Fruit fly (Drosophila melanogaster): ENCODE data around the gene CG13048.

Gene CG13048

DNA sequence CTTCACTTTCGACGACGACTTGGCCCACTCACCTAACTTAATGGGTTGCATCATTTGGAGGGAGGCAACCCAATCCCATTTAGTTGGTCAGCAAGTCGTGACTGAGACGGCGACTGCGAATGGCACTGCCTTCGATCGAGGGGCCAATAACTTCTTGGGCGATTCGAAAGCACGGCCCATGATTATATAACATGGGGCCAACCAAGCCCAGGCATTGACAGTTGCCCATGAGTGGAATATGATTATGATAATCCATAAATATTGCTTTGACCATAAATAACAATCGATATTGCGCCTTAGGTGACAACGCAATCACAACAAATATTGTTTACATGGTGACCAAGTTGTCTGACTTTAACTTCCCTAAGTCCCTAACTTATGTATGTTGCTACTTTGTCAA is at the start of gene CG13048:
Gene CG13048 (minus strand): TSS at position 101 of the 400 bp plus-strand sequence.
- 0 out of 2 replicates have a peak, but pooled peaks have one; percentile 16 for TF ChIP-seq CG10348 (GFP tag; IDR thresholded peaks at IDR 0.05)
- no peak for TF ChIP-seq D1 (tag; optimal IDR thresholded peaks at IDR 0.05)

DNA sequence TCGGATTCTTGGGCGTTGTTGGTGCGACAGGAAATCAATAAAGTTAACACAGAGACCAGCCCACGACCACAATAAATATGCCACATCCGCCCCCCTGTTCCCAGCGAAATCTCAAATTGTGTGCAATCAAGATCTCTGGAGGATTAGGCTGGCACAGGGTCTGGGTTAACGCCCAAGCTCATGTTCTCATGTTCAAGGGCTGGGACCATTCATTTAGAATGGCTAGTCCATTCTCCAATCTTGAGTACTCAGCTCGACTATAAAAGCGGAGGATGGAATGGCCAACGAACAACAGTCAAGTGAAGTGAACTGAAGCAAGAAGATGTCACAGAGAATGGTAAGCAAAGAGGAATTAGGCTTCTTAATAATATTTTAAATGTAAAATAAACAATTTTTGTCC is 49.3 kb upstream of the CG13048 start, which contains the start of gene CG13056:
Gene CG13056 (plus strand): TSS at position 301 of the 400 bp plus-strand sequence.
- TF ChIP-seq CG34367 (tag; optimal IDR thresholded peaks at IDR 0.05) (no peak), rn (GFP tag; IDR thresholded peaks at IDR 0.05) (no peak), CG8159 (tag; optimal IDR thresholded peaks at IDR 0.05) (no peak), CG14655 (GFP tag; optimal IDR thresholded peaks at IDR 0.05) (no peak), Pif1A (GFP tag; optimal IDR thresholded peaks at IDR 0.05) (no peak), Pif1B (GFP tag; optimal IDR thresholded peaks at IDR 0.05) (no peak), Snoo (tag; optimal IDR thresholded peaks at IDR 0.05) (no peak), CG10348 (GFP tag; IDR thresholded peaks at IDR 0.05) (no peak), CG12605 (GFP tag; IDR thresholded peaks at IDR 0.05) (no peak), CG8301 (tag; optimal IDR thresholded peaks at IDR 0.05) (no peak), EcR (GFP tag; optimal IDR thresholded peaks at IDR 0.05) (no peak), gl (tag; optimal IDR thresholded peaks at IDR 0.05) (no peak), CG9948 (tag; optimal IDR thresholded peaks at IDR 0.05) (no peak), CG32121 (GFP tag; IDR thresholded peaks at IDR 0.05) (no peak), fd96Ca (GFP tag; IDR thresholded peaks at IDR 0.05) (no peak), CG13204 (GFP tag; optimal IDR thresholded peaks at IDR 0.05) (no peak)

- TF ChIP-seq CG9948 (tag; optimal IDR thresholded peaks at IDR 0.05), result no peak
- TF ChIP-seq CG8159 (tag; optimal IDR thresholded peaks at IDR 0.05), result no peak
Measured at dm6 chr3L:16331633-16332032, 47.9 kb upstream of the CG13048 start, which contains the start of gene retinin. Gene retinin (plus strand): TSS chr3L:16331933.

- TF ChIP-seq CG8159 (tag; optimal IDR thresholded peaks at IDR 0.05) (no peak), CG10348 (GFP tag; IDR thresholded peaks at IDR 0.05) (no peak), CG12605 (GFP tag; IDR thresholded peaks at IDR 0.05) (no peak), EcR (GFP tag; optimal IDR thresholded peaks at IDR 0.05) (no peak), CG4496 (GFP tag; IDR thresholded peaks at IDR 0.05) (no peak), rn (GFP tag; IDR thresholded peaks at IDR 0.05) (no peak), CG32121 (GFP tag; IDR thresholded peaks at IDR 0.05) (no peak), CG15710 (tag; optimal IDR thresholded peaks at IDR 0.05) (no peak), Pif1A (GFP tag; optimal IDR thresholded peaks at IDR 0.05) (no peak), CG17806 (tag; optimal IDR thresholded peaks at IDR 0.05) (no peak), CG9948 (tag; optimal IDR thresholded peaks at IDR 0.05) (no peak)
Measured at dm6 chr3L:16330740-16331139, 47.0 kb upstream of the CG13048 start, which contains the start of gene CG33060. Gene CG33060 (plus strand): TSS chr3L:16331040.

DNA sequence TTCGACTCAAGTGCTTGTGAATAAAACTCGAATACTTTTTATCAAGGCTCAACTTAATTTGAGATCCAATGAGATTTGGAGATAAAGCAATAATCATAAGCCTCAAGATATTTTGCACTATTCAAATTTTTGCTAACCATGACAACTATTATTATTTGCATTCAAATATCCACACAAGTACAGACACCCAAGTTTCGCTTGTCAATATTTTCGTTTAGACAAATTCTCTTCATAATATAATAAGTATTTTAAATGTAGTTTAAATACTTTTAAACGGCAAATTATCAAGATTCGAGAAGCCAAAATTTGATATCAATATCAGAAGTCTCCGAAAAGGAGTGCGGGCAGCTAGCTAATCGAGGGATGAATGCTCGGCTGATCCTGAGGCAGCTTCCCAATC is 45.8 kb upstream of the CG13048 start, which contains the start of gene CG33061:
Gene CG33061 (plus strand): TSS at position 301 of the 400 bp plus-strand sequence.
- TF ChIP-seq CG8301 (tag; optimal IDR thresholded peaks at IDR 0.05), result no peak
- TF ChIP-seq CG8159 (tag; optimal IDR thresholded peaks at IDR 0.05), result no peak
- no peak for TF ChIP-seq gl (tag; optimal IDR thresholded peaks at IDR 0.05)
- no peak for TF ChIP-seq D1 (tag; optimal IDR thresholded peaks at IDR 0.05)
- TF ChIP-seq CG12605 (GFP tag; IDR thresholded peaks at IDR 0.05), result no peak
- TF ChIP-seq CG4496 (GFP tag; IDR thresholded peaks at IDR 0.05), result no peak
- TF ChIP-seq CG15710 (tag; optimal IDR thresholded peaks at IDR 0.05), result no peak
- TF ChIP-seq Snoo (tag; optimal IDR thresholded peaks at IDR 0.05), result no peak
- no peak for TF ChIP-seq CG34367 (tag; optimal IDR thresholded peaks at IDR 0.05)
- no peak for TF ChIP-seq CG17806 (tag; optimal IDR thresholded peaks at IDR 0.05)
- no peak for TF ChIP-seq CG14655 (GFP tag; optimal IDR thresholded peaks at IDR 0.05)
- TF ChIP-seq fd96Ca (GFP tag; IDR thresholded peaks at IDR 0.05), result no peak
- no peak for TF ChIP-seq Pif1A (GFP tag; optimal IDR thresholded peaks at IDR 0.05)
- no peak for TF ChIP-seq EcR (GFP tag; optimal IDR thresholded peaks at IDR 0.05)
- no peak for TF ChIP-seq CG32121 (GFP tag; IDR thresholded peaks at IDR 0.05)
- TF ChIP-seq Pif1B (GFP tag; optimal IDR thresholded peaks at IDR 0.05), result no peak
- no peak for TF ChIP-seq Ets98B (GFP tag; IDR thresholded peaks at IDR 0.05)
- TF ChIP-seq CG13204 (GFP tag; optimal IDR thresholded peaks at IDR 0.05), result no peak
- TF ChIP-seq CG9948 (tag; optimal IDR thresholded peaks at IDR 0.05), result no peak

DNA sequence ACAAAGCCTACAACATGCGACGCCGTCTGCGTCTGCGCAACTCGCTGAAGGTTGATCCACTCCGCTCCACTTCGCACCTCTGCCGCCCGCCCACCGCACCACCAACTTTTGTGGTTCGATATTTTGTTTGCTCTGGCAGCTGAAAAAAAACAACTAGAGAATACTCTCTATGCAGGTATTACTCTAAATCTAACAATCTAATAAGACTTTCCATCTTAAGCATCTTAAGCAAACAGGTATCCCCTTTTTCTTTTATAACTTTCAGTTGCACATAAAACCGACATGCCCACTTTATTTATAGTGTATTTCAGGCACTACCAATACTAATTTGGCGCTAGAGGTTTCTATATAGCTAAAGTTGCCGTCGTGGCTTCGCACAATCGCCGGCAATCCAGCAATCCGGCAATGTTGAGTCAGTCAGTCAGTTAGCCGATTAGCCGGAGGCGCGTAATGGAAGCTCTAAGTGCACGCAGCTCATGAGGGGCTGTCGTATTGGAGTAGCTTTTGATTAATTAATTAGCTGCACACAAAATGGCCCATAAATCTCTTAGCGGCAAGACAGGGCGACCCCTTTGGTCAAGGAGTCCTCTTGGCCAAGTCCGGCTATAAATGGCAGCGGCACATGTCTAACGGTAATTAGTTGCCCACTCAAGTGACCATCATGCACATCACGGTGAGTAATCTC is 44.6 kb upstream of the CG13048 start, which contains the start of gene CG13058:
Gene CG13058 (plus strand): TSS at position 635 of the 685 bp plus-strand sequence.
- no peak for TF ChIP-seq gl (tag; optimal IDR thresholded peaks at IDR 0.05)
- 0 out of 3 replicates have a peak, but pooled peaks have one; percentile 20 for TF ChIP-seq fd96Ca (GFP tag; IDR thresholded peaks at IDR 0.05)
- TF ChIP-seq CG17806 (tag; optimal IDR thresholded peaks at IDR 0.05), result peak; percentile 38
- TF ChIP-seq CG8301 (tag; optimal IDR thresholded peaks at IDR 0.05), result peak; percentile 66
- peak; percentile 68 for TF ChIP-seq CG14655 (GFP tag; optimal IDR thresholded peaks at IDR 0.05)
- TF ChIP-seq Pif1B (GFP tag; optimal IDR thresholded peaks at IDR 0.05), result no peak
- TF ChIP-seq CG15710 (tag; optimal IDR thresholded peaks at IDR 0.05), result peak; percentile 69
- peak; percentile 7 for TF ChIP-seq Pif1A (GFP tag; optimal IDR thresholded peaks at IDR 0.05)
- peak; percentile 63 for TF ChIP-seq CG32121 (GFP tag; IDR thresholded peaks at IDR 0.05)
- TF ChIP-seq CG4496 (GFP tag; IDR thresholded peaks at IDR 0.05), result peak; percentile 22; the same call in 1 of the 3 replicates
- no peak for TF ChIP-seq CG12605 (GFP tag; IDR thresholded peaks at IDR 0.05)
- TF ChIP-seq CG8159 (tag; optimal IDR thresholded peaks at IDR 0.05), result peak; percentile 70
- no peak for TF ChIP-seq D1 (tag; optimal IDR thresholded peaks at IDR 0.05)
- peak; percentile 23 for TF ChIP-seq Ets98B (GFP tag; IDR thresholded peaks at IDR 0.05)
- no peak for TF ChIP-seq Snoo (tag; optimal IDR thresholded peaks at IDR 0.05)
- peak; percentile 65 for TF ChIP-seq CG34367 (tag; optimal IDR thresholded peaks at IDR 0.05)
- no peak for TF ChIP-seq CG13204 (GFP tag; optimal IDR thresholded peaks at IDR 0.05)
- peak; percentile 55 for TF ChIP-seq CG9948 (tag; optimal IDR thresholded peaks at IDR 0.05)
- TF ChIP-seq EcR (GFP tag; optimal IDR thresholded peaks at IDR 0.05), result peak; percentile 1
- TF ChIP-seq CG10348 (GFP tag; IDR thresholded peaks at IDR 0.05), result peak; percentile 81
- no peak for TF ChIP-seq rn (GFP tag; IDR thresholded peaks at IDR 0.05)
